Worm (Caenorhabditis elegans): ENCODE results near the gene W04G3.5.

ce11 chrX:11088952-11089351, 15.5 kb downstream of the W04G3.5 start, which contains the start of gene W04G3.11:
- TF ChIP-seq pha-4 (tag; optimal IDR thresholded peaks at IDR 0.05) = no peak
- TF ChIP-seq ceh-82 (tag; optimal IDR thresholded peaks at IDR 0.05) = no peak
- no peak for TF ChIP-seq snpc-4 (tag; optimal IDR thresholded peaks at IDR 0.05)
- TF ChIP-seq pqm-1 (tag; optimal IDR thresholded peaks at IDR 0.05) = peak; percentile 40
- TF ChIP-seq skn-1 (tag; optimal IDR thresholded peaks at IDR 0.05) = no peak
- TF ChIP-seq ZK546.5 (tag; optimal IDR thresholded peaks at IDR 0.05) = no peak
- TF ChIP-seq nhr-23 (tag; optimal IDR thresholded peaks at IDR 0.05) = no peak
